Worm (Caenorhabditis elegans) whole organism, young adult: ENCODE data around the gene C23F12.9.

Experiments
- F23B12.7 ChIP-seq: sonication (generic microtip); optimal IDR thresholded peaks from 2 replicates; lab custom pipeline; 2017; ENCODE audit warnings: missing genetic modification characterization, mild to moderate bottlenecking, missing compliant biosample characterization, antibody characterized with exemption, moderate library complexity; ENCODE audit not compliant: insufficient read depth
- ama-1 ChIP-seq, 3 experiments: fragments of 150-350 bp in 1 of 3; sonication (generic microtip) in 2 of 3; optimal IDR thresholded peaks; 2 replicates each; lab custom pipeline; 2014 to 2018; ENCODE audit warnings: missing biosample characterization in 2 of 3, missing genetic modification characterization in 2 of 3, missing genetic modification reagents in 2 of 3
- cebp-2 ChIP-seq: fragments of 200-800 bp; sonication (Bioruptor generic); IDR thresholded peaks from 2 replicates; pipeline ENCODE4 v1.3.6; 2022; ENCODE audit warnings: missing genetic modification characterization, missing compliant biosample characterization
- ceh-79 ChIP-seq: sonication (generic microtip); optimal IDR thresholded peaks from 2 replicates; lab custom pipeline; 2017; ENCODE audit warnings: mild to moderate bottlenecking, missing genetic modification characterization, missing compliant biosample characterization
- dox-1 ChIP-seq: fragments of 200-800 bp; sonication (Bioruptor generic); IDR thresholded peaks from 2 replicates; pipeline ENCODE4 v1.3.6; 2022; ENCODE audit warnings: missing genetic modification reagents, missing genetic modification characterization, missing compliant biosample characterization
- lag-1 ChIP-seq: fragments of 200-800 bp; sonication (Bioruptor generic); IDR thresholded peaks from 2 replicates; pipeline ENCODE4 v1.3.6; 2022; ENCODE audit warnings: missing genetic modification reagents, missing genetic modification characterization, missing compliant biosample characterization
- let-607 ChIP-seq, 2 experiments: fragments of 200-800 bp in 1 of 2; sonication (Bioruptor generic) in 1 of 2; sonication (generic microtip) in 1 of 2; optimal IDR thresholded peaks; 2 replicates each; lab custom pipeline; 2016 to 2018; ENCODE audit warnings: mild to moderate bottlenecking in 2 of 2, missing compliant biosample characterization in 2 of 2, missing genetic modification characterization in 2 of 2, moderate library complexity in 2 of 2, missing genotype in 1 of 2
- madf-10 ChIP-seq: sonication (generic microtip); optimal IDR thresholded peaks from 2 replicates; lab custom pipeline; 2016; ENCODE audit warnings: mild to moderate bottlenecking, missing genetic modification characterization, missing compliant biosample characterization
- mes-4 ChIP-seq: sonication (generic microtip); optimal IDR thresholded peaks from 2 replicates; lab custom pipeline; 2016; ENCODE audit warnings: missing genotype, missing genetic modification characterization, missing compliant biosample characterization
- rec-8 ChIP-seq, 2 experiments: sonication (generic microtip); optimal IDR thresholded peaks; 2 replicates each; lab custom pipeline; 2016; ENCODE audit warnings: mild to moderate bottlenecking in 2 of 2, missing genetic modification characterization in 2 of 2, missing genetic modification reagents in 2 of 2, missing genotype in 2 of 2, missing biosample characterization in 1 of 2, missing compliant biosample characterization in 1 of 2, moderate library complexity in 1 of 2
- sea-2 ChIP-seq: fragments of 200-800 bp; sonication (Bioruptor generic); IDR thresholded peaks from 2 replicates; pipeline ENCODE4 v1.3.6; 2022; ENCODE audit warnings: missing genetic modification characterization, missing compliant biosample characterization
- unc-130 ChIP-seq: sonication (generic microtip); optimal IDR thresholded peaks from 2 replicates; lab custom pipeline; 2016; ENCODE audit warnings: missing genetic modification reagents, missing genetic modification characterization, missing compliant biosample characterization
- unc-62 ChIP-seq: fragments of 150-350 bp; optimal IDR thresholded peaks from 2 replicates; lab custom pipeline; 2014; ENCODE audit warnings: missing biosample characterization, missing genetic modification reagents, missing genetic modification characterization
- ztf-26 ChIP-seq: sonication (generic microtip); optimal IDR thresholded peaks from 2 replicates; lab custom pipeline; 2017; ENCODE audit warnings: missing genetic modification characterization, missing compliant biosample characterization

- TF ChIP-seq ama-1 (optimal IDR thresholded peaks at IDR 0.05; lab: Kevin White, UChicago) (no peak), ama-1 (GFP tag; optimal IDR thresholded peaks at IDR 0.05; lab: Kevin White, UChicago) (no peak), let-607 (tag; optimal IDR thresholded peaks at IDR 0.05; lab: Kevin White, UChicago) (no peak), cebp-2 (GFP tag; lab: Robert Waterston, UW) (no peak), ztf-26 (tag; lab: Kevin White, UChicago) (no peak), madf-10 (tag; lab: Kevin White, UChicago) (no peak), lag-1 (no peak), F23B12.7 (tag; lab: Kevin White, UChicago) (no peak), unc-130 (GFP tag; lab: Kevin White, UChicago) (no peak), rec-8 (tag; optimal IDR thresholded peaks at IDR 0.05; lab: Kevin White, UChicago) (no peak), sea-2 (GFP tag; lab: Robert Waterston, UW) (no peak), unc-62 (GFP tag; lab: Kevin White, UChicago) (no peak), mes-4 (tag; lab: Kevin White, UChicago) (no peak), dox-1 (no peak), ceh-79 (tag; lab: Kevin White, UChicago) (no peak)
Observed at ce11 chrX:9373729-9374128, 20.1 kb upstream of the C23F12.9 start.
